Worm (Caenorhabditis elegans): Measurements from ENCODE around the gene Y116F11B.9.

DNA sequence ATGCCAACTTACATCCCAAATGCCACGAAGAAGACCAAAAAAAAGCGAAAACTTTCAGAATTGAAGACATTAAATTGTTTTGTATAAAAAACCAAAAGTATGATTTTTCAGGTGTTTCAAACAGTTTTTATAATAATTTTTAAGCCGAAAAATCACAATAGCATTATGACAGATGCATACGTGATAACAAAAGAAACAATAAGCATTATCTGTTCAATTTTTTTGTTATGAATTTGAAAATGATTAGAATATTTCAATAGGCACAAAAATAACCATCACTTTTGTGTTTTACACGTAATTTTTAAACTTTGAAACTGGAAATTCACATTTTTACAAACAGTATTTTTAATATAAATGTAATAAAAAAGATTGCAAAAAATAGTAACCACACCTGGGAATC lies 45.7 kb downstream of the Y116F11B.9 start, which contains the start of gene Y116F11B.17:
- TF ChIP-seq unc-39 (tag; optimal IDR thresholded peaks at IDR 0.05) (no peak), tbx-8 (GFP tag; optimal IDR thresholded peaks at IDR 0.05) (no peak), ztf-11 (tag; optimal IDR thresholded peaks at IDR 0.05) (no peak), nhr-12 (tag; optimal IDR thresholded peaks at IDR 0.05) (no peak), ceh-43 (GFP tag; optimal IDR thresholded peaks at IDR 0.05) (no peak), mab-5 (tag; optimal IDR thresholded peaks at IDR 0.05) (no peak), mls-2 (tag; optimal IDR thresholded peaks at IDR 0.05) (no peak), M03D4.4 (tag; optimal IDR thresholded peaks at IDR 0.05) (no peak), unc-62 (GFP tag; optimal IDR thresholded peaks at IDR 0.05) (no peak), flh-1 (GFP tag; optimal IDR thresholded peaks at IDR 0.05) (no peak)
